Worm (Caenorhabditis elegans): ENCODE measurements around the gene abce-1.

- TF ChIP-seq him-1 (tag; optimal IDR thresholded peaks at IDR 0.05), result no peak
- TF ChIP-seq W03F9.2 (tag; optimal IDR thresholded peaks at IDR 0.05), result no peak
Measured at ce11 chrIII:13105911-13106310, 47.7 kb upstream of the abce-1 start.

Measured in whole organism, L4/young adult.